Worm (Caenorhabditis elegans): ENCODE data around the gene dcaf-1.

ce11 chrIV:9714264-9714663, 7.7 kb upstream of the dcaf-1 start:
- no peak for TF ChIP-seq tbx-2 (tag; optimal IDR thresholded peaks at IDR 0.05)
- no peak for TF ChIP-seq unc-86 (tag; optimal IDR thresholded peaks at IDR 0.05)
